Fruit fly (Drosophila melanogaster) S2 (cell line): ENCODE results near the gene ovo.

ENCODE experiments used
- CG8478 ChIP-seq: fragments of >200 bp; optimal IDR thresholded peaks from 2 replicates; lab custom pipeline; 2018
- CTCF ChIP-seq, 2 experiments: fragments of >200 bp; optimal IDR thresholded peaks; 2 replicates each; lab custom pipeline; 2018

DNA sequence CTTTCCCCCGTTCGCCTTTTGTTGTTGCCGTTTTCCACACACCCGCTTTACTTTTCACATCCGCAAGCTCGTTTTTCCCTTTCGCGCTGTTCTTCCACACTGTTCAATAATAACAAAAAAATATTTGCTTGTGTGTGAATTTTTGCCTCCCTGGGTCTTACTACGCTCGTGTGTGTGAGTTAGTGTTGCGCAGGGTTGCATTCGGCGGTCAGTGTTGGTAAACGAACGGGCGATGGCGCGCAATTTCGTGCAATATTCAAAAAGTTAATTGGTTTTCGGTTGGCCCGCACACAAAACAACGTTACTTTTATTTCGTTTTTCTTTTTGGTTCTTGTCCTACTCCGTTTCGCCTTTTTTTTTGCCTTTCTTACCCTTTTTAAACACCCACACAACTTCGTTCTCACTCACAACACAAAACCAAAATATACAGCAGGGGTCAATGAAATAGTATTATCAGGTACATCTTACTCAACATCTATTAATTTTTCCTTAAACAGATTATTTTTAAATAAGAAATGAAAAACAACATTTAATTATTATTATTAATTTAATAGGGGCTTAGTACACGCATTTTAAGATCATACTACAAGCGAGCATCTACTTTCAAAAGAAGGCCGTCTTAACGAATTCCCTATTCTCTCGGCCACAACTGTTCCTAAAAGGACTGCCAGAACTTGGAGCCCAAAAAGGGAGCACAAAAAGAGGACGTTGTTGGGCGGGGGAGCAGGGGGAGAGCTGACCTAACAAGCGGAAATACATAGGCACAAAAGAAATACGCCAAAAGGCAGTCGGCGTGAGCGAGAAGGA lies 35.0 kb downstream of the ovo start:
- TF ChIP-seq CTCF (optimal IDR thresholded peaks at IDR 0.05; lab: Kevin White, UChicago), result no peak
- no peak for TF ChIP-seq CG8478 (lab: Kevin White, UChicago)
